Worm (Caenorhabditis elegans) whole organism, mixed stage, embryonic: Measurements from ENCODE around the gene srd-40.

ENCODE experiments used
- M03D4.4 ChIP-seq: sonication (generic microtip); optimal IDR thresholded peaks from 2 replicates; lab custom pipeline; 2017; ENCODE audit warnings: mild to moderate bottlenecking, missing genetic modification characterization, missing compliant biosample characterization
- blmp-1 ChIP-seq: fragments of 150-350 bp; optimal IDR thresholded peaks from 2 replicates; lab custom pipeline; 2014; ENCODE audit warnings: missing biosample characterization, missing genetic modification characterization
- ceh-39 ChIP-seq: fragments of 150-350 bp; optimal IDR thresholded peaks from 2 replicates; lab custom pipeline; 2014; ENCODE audit warnings: missing biosample characterization, missing genetic modification characterization
- ceh-43 ChIP-seq: fragments of 200-800 bp; sonication (Bioruptor generic); optimal IDR thresholded peaks from 2 replicates; lab custom pipeline; 2018; ENCODE audit warnings: mild to moderate bottlenecking, missing genetic modification characterization, moderate library complexity, missing compliant biosample characterization
- ceh-83 ChIP-seq: fragments of 200-800 bp; sonication (Bioruptor generic); optimal IDR thresholded peaks from 2 replicates; lab custom pipeline; 2018; ENCODE audit warnings: mild to moderate bottlenecking, missing genetic modification characterization, missing compliant biosample characterization
- ces-1 ChIP-seq: fragments of 150-350 bp; optimal IDR thresholded peaks from 2 replicates; lab custom pipeline; 2014; ENCODE audit warnings: missing biosample characterization, missing genetic modification reagents, missing genetic modification characterization
- cnd-1 ChIP-seq: fragments of 200-800 bp; sonication (Bioruptor generic); optimal IDR thresholded peaks from 2 replicates; lab custom pipeline; 2018; ENCODE audit warnings: mild to moderate bottlenecking, missing genetic modification characterization, missing compliant biosample characterization
- drap-1 ChIP-seq: fragments of 200-800 bp; sonication (Bioruptor generic); optimal IDR thresholded peaks from 3 replicates; lab custom pipeline; 2018; ENCODE audit warnings: mild to moderate bottlenecking, missing genetic modification characterization, missing compliant biosample characterization
- elt-1 ChIP-seq: sonication (generic microtip); optimal IDR thresholded peaks from 2 replicates; lab custom pipeline; 2017; ENCODE audit warnings: missing genetic modification characterization, mild to moderate bottlenecking, missing compliant biosample characterization, antibody characterized with exemption, moderate library complexity, borderline replicate concordance; ENCODE audit not compliant: insufficient read depth
- elt-3 ChIP-seq: fragments of 150-350 bp; optimal IDR thresholded peaks from 2 replicates; lab custom pipeline; 2014; ENCODE audit warnings: missing biosample characterization, missing genetic modification characterization
- flh-1 ChIP-seq: fragments of 200-800 bp; sonication (Bioruptor generic); optimal IDR thresholded peaks from 2 replicates; lab custom pipeline; 2018; ENCODE audit warnings: mild to moderate bottlenecking, missing genetic modification characterization, moderate library complexity, missing compliant biosample characterization
- ham-2 ChIP-seq: fragments of 200-800 bp; sonication (Bioruptor generic); optimal IDR thresholded peaks from 2 replicates; lab custom pipeline; 2018; ENCODE audit warnings: mild to moderate bottlenecking, missing genetic modification characterization, missing compliant biosample characterization
- hlh-1 ChIP-seq: fragments of 150-350 bp; optimal IDR thresholded peaks from 2 replicates; lab custom pipeline; 2014; ENCODE audit warnings: missing biosample characterization, missing genetic modification reagents, missing genetic modification characterization
- lin-13 ChIP-seq: fragments of 150-350 bp; optimal IDR thresholded peaks from 2 replicates; lab custom pipeline; 2014; ENCODE audit warnings: missing biosample characterization, missing genetic modification characterization
- lsy-2 ChIP-seq: fragments of 150-350 bp; optimal IDR thresholded peaks from 2 replicates; lab custom pipeline; 2014; ENCODE audit warnings: missing biosample characterization, missing genetic modification characterization
- mab-5 ChIP-seq: fragments of 150-350 bp; optimal IDR thresholded peaks from 2 replicates; lab custom pipeline; 2014; ENCODE audit warnings: missing biosample characterization, missing genetic modification characterization
- mep-1 ChIP-seq: fragments of 150-350 bp; optimal IDR thresholded peaks from 2 replicates; lab custom pipeline; 2017; ENCODE audit warnings: missing biosample characterization, missing genetic modification reagents, missing genetic modification characterization, inconsistent platforms
- mls-2 ChIP-seq: sonication (generic microtip); optimal IDR thresholded peaks from 2 replicates; lab custom pipeline; 2016; ENCODE audit warnings: mild to moderate bottlenecking, missing genetic modification characterization, moderate library complexity, missing compliant biosample characterization
- nhr-12 ChIP-seq: fragments of 150-350 bp; optimal IDR thresholded peaks from 2 replicates; lab custom pipeline; 2014; ENCODE audit warnings: missing biosample characterization, missing genetic modification characterization
- nhr-2 ChIP-seq: fragments of 150-350 bp; optimal IDR thresholded peaks from 2 replicates; lab custom pipeline; 2014; ENCODE audit warnings: missing biosample characterization, missing genetic modification characterization
- nhr-237 ChIP-seq: fragments of 150-350 bp; optimal IDR thresholded peaks from 2 replicates; lab custom pipeline; 2014; ENCODE audit warnings: missing biosample characterization, missing genetic modification characterization
- nhr-28 ChIP-seq: fragments of 150-350 bp; optimal IDR thresholded peaks from 2 replicates; lab custom pipeline; 2014; ENCODE audit warnings: missing biosample characterization, missing genetic modification characterization
- nhr-76 ChIP-seq: sonication (generic microtip); optimal IDR thresholded peaks from 2 replicates; lab custom pipeline; 2017; ENCODE audit warnings: missing biosample characterization, missing genetic modification characterization
- pha-4 ChIP-seq: fragments of 150-350 bp; optimal IDR thresholded peaks from 2 replicates; lab custom pipeline; 2018; ENCODE audit warnings: missing biosample characterization, missing genetic modification reagents, missing genetic modification characterization
- sem-2 ChIP-seq: fragments of 200-800 bp; sonication (Bioruptor generic); optimal IDR thresholded peaks from 2 replicates; lab custom pipeline; 2018; ENCODE audit warnings: mild to moderate bottlenecking, missing genetic modification characterization, missing compliant biosample characterization
- snpc-4 ChIP-seq: fragments of 150-350 bp; optimal IDR thresholded peaks from 2 replicates; lab custom pipeline; 2014; ENCODE audit warnings: missing biosample characterization, missing genetic modification characterization
- sptf-1 ChIP-seq: sonication (generic microtip); optimal IDR thresholded peaks from 2 replicates; lab custom pipeline; 2017; ENCODE audit warnings: mild to moderate bottlenecking, missing genetic modification characterization, moderate library complexity, missing compliant biosample characterization
- tbx-8 ChIP-seq: fragments of 200-800 bp; sonication (Bioruptor generic); optimal IDR thresholded peaks from 2 replicates; lab custom pipeline; 2018; ENCODE audit warnings: mild to moderate bottlenecking, missing genetic modification characterization, moderate library complexity, missing compliant biosample characterization
- unc-120 ChIP-seq: sonication (generic microtip); optimal IDR thresholded peaks from 2 replicates; lab custom pipeline; 2017; ENCODE audit warnings: missing genetic modification characterization, missing compliant biosample characterization; ENCODE audit not compliant: poor library complexity, severe bottlenecking
- unc-39 ChIP-seq: fragments of 150-350 bp; optimal IDR thresholded peaks from 2 replicates; lab custom pipeline; 2014; ENCODE audit warnings: missing biosample characterization, missing genetic modification characterization
- unc-62 ChIP-seq: fragments of 150-350 bp; optimal IDR thresholded peaks from 2 replicates; lab custom pipeline; 2014; ENCODE audit warnings: missing biosample characterization, missing genetic modification reagents, missing genetic modification characterization
- zip-8 ChIP-seq: fragments of 150-350 bp; optimal IDR thresholded peaks from 2 replicates; lab custom pipeline; 2014; ENCODE audit warnings: missing biosample characterization, missing genetic modification characterization
- ztf-11 ChIP-seq: fragments of 150-350 bp; optimal IDR thresholded peaks from 2 replicates; lab custom pipeline; 2014; ENCODE audit warnings: missing biosample characterization, missing genetic modification characterization

The srd-40 gene

ce11 chrX:12360444-12360843 is 36.9 kb downstream of the srd-40 start, which contains the start of the genes nspc-15 and F19H6.6:
Gene nspc-15 (plus strand): TSS chrX:12360744.
Gene F19H6.6 (plus strand): TSS chrX:12360827.
- no peak for TF ChIP-seq ces-1 (GFP tag; lab: Kevin White, UChicago)
- no peak for TF ChIP-seq ceh-39 (tag; lab: Kevin White, UChicago)
- TF ChIP-seq ham-2 (GFP tag; lab: Kevin White, UChicago) = no peak
- TF ChIP-seq mab-5 (tag; lab: Kevin White, UChicago) = no peak
- no peak for TF ChIP-seq nhr-76 (tag; lab: Kevin White, UChicago)

ce11 chrX:12362951-12363486 is 39.5 kb downstream of the srd-40 start:
- TF ChIP-seq drap-1 (GFP tag; lab: Kevin White, UChicago) = peak; percentile 63
- TF ChIP-seq unc-39 (tag; lab: Kevin White, UChicago) = no peak
- peak; percentile 81 for TF ChIP-seq lsy-2
- peak; percentile 62 for TF ChIP-seq ces-1 (GFP tag; lab: Kevin White, UChicago)
- peak; percentile 67 for TF ChIP-seq elt-3 (tag; lab: Kevin White, UChicago)
- TF ChIP-seq nhr-28 = peak; percentile 21
- TF ChIP-seq nhr-237 = peak; percentile 99
- no peak for TF ChIP-seq lin-13
- peak; percentile 30 for TF ChIP-seq nhr-2 (tag; lab: Kevin White, UChicago)
- TF ChIP-seq ceh-39 (tag; lab: Kevin White, UChicago) = peak; percentile 36
- peak; percentile 49 for TF ChIP-seq mep-1 (tag; lab: Kevin White, UChicago)
- TF ChIP-seq mab-5 (tag; lab: Kevin White, UChicago) = peak; percentile 70
- TF ChIP-seq pha-4 = peak; percentile 56
- peak; percentile 8 for TF ChIP-seq hlh-1 (tag; lab: Kevin White, UChicago)
- peak; percentile 7 for TF ChIP-seq unc-120
- no peak for TF ChIP-seq ceh-43 (GFP tag; lab: Kevin White, UChicago)
- TF ChIP-seq ceh-83 = no peak
- peak; percentile 61 for TF ChIP-seq unc-62 (GFP tag; lab: Kevin White, UChicago)

- TF ChIP-seq mab-5 (tag; lab: Kevin White, UChicago) (no peak), snpc-4 (tag; lab: Kevin White, UChicago) (no peak), zip-8 (no peak), nhr-2 (tag; lab: Kevin White, UChicago) (no peak), mls-2 (tag; lab: Kevin White, UChicago) (no peak), nhr-76 (tag; lab: Kevin White, UChicago) (no peak), unc-39 (tag; lab: Kevin White, UChicago) (no peak), nhr-28 (no peak), hlh-1 (tag; lab: Kevin White, UChicago) (no peak), flh-1 (GFP tag; lab: Kevin White, UChicago) (no peak), cnd-1 (tag; lab: Kevin White, UChicago) (no peak), sptf-1 (no peak), ztf-11 (tag; lab: Kevin White, UChicago) (no peak), ceh-39 (tag; lab: Kevin White, UChicago) (no peak)
Observed at ce11 chrX:12364804-12365203, 41.3 kb downstream of the srd-40 start, which contains the start of gene F19H6.5. Gene F19H6.5 (minus strand): TSS chrX:12364904.

- TF ChIP-seq flh-1 (GFP tag; lab: Kevin White, UChicago) (no peak), nhr-237 (no peak), tbx-8 (no peak), sptf-1 (no peak), lin-13 (no peak), nhr-12 (tag; lab: Kevin White, UChicago) (no peak), sem-2 (GFP tag; lab: Kevin White, UChicago) (no peak), mab-5 (tag; lab: Kevin White, UChicago) (no peak), cnd-1 (tag; lab: Kevin White, UChicago) (no peak), blmp-1 (tag; lab: Kevin White, UChicago) (no peak), ceh-83 (no peak), nhr-28 (no peak), mls-2 (tag; lab: Kevin White, UChicago) (no peak), ceh-39 (tag; lab: Kevin White, UChicago) (no peak), unc-39 (tag; lab: Kevin White, UChicago) (no peak), pha-4 (no peak), elt-3 (tag; lab: Kevin White, UChicago) (no peak), M03D4.4 (tag; lab: Kevin White, UChicago) (no peak), elt-1 (tag; lab: Kevin White, UChicago) (no peak)
Observed at ce11 chrX:12365388-12365787, 41.8 kb downstream of the srd-40 start, which contains the start of gene F19H6.4. Gene F19H6.4 (plus strand): TSS chrX:12365688.
